Fruit fly (Drosophila melanogaster) whole organism, embryonic: Measurements from ENCODE around the gene CG18302.

ENCODE experiments used
- ATbp ChIP-seq: fragments of 200-800 bp; sonication (Bioruptor generic); optimal IDR thresholded peaks from 2 replicates; lab custom pipeline; 2017; ENCODE audit warnings: missing biosample characterization, mild to moderate bottlenecking, missing genetic modification characterization, missing genetic modification reagents
- Atf3 ChIP-seq: fragments of 200-800 bp; sonication (Bioruptor generic); optimal IDR thresholded peaks from 3 replicates; lab custom pipeline; 2016; ENCODE audit warnings: missing biosample characterization, missing genetic modification characterization
- Bgb ChIP-seq: fragments of 200-800 bp; sonication (Bioruptor generic); IDR thresholded peaks from 2 replicates; pipeline ENCODE4 v1.3.6; 2022; ENCODE audit warnings: missing biosample characterization, missing genetic modification characterization; ENCODE audit not compliant: partially characterized antibody
- CG10543 ChIP-seq: fragments of 200-800 bp; sonication (Bioruptor generic); optimal IDR thresholded peaks from 3 replicates; lab custom pipeline; 2017; ENCODE audit warnings: missing biosample characterization, mild to moderate bottlenecking, missing genetic modification characterization, moderate library complexity
- CG10654 ChIP-seq: fragments of 200-800 bp; sonication (Bioruptor generic); optimal IDR thresholded peaks from 2 replicates; lab custom pipeline; 2016; ENCODE audit warnings: missing biosample characterization, missing genetic modification characterization
- CG11085 ChIP-seq: fragments of 200-800 bp; sonication (Bioruptor generic); IDR thresholded peaks from 2 replicates; pipeline ENCODE4 v1.3.6; 2022; ENCODE audit warnings: missing biosample characterization, missing genetic modification characterization
- CG12155 ChIP-seq: fragments of 200-800 bp; sonication (Bioruptor generic); optimal IDR thresholded peaks from 3 replicates; lab custom pipeline; 2016; ENCODE audit warnings: missing biosample characterization, missing genetic modification characterization
- CG12942 ChIP-seq: fragments of 200-800 bp; sonication (Bioruptor generic); optimal IDR thresholded peaks from 3 replicates; lab custom pipeline; 2016; ENCODE audit warnings: missing biosample characterization, missing genetic modification characterization
- CG13287 ChIP-seq: fragments of 200-800 bp; sonication (Bioruptor generic); IDR thresholded peaks from 2 replicates; pipeline ENCODE4 v1.3.6; 2022; ENCODE audit warnings: missing biosample characterization, missing genetic modification characterization; ENCODE audit not compliant: partially characterized antibody
- CG14667 ChIP-seq: fragments of 200-800 bp; sonication (Bioruptor generic); IDR thresholded peaks from 2 replicates; pipeline ENCODE4 v1.3.6; 2022; ENCODE audit warnings: missing biosample characterization, missing genetic modification characterization
- CG15011 ChIP-seq: fragments of 200-800 bp; sonication (Bioruptor generic); optimal IDR thresholded peaks from 3 replicates; lab custom pipeline; 2018; ENCODE audit warnings: missing biosample characterization, mild to moderate bottlenecking, missing genetic modification characterization
- CG15073 ChIP-seq: fragments of 200-800 bp; sonication (Bioruptor generic); optimal IDR thresholded peaks from 2 replicates; lab custom pipeline; 2016; ENCODE audit warnings: missing biosample characterization, missing genetic modification characterization
- CG15479 ChIP-seq: fragments of 200-800 bp; sonication (Bioruptor generic); optimal IDR thresholded peaks from 3 replicates; lab custom pipeline; 2019; ENCODE audit warnings: missing biosample characterization, mild to moderate bottlenecking, missing genetic modification characterization, moderate library complexity
- CG17328 ChIP-seq: fragments of 200-800 bp; sonication (Bioruptor generic); IDR thresholded peaks from 2 replicates; pipeline ENCODE4 v1.3.6; 2022; ENCODE audit warnings: missing biosample characterization, missing genetic modification characterization
- CG17568 ChIP-seq: fragments of 200-800 bp; sonication (Bioruptor generic); optimal IDR thresholded peaks from 2 replicates; lab custom pipeline; 2018; ENCODE audit warnings: missing biosample characterization, mild to moderate bottlenecking, missing genetic modification characterization, moderate library complexity
- CG1792 ChIP-seq: fragments of 200-800 bp; sonication (Bioruptor generic); optimal IDR thresholded peaks from 2 replicates; lab custom pipeline; 2016; ENCODE audit warnings: missing biosample characterization, missing genetic modification characterization
- CG4617 ChIP-seq: fragments of 200-800 bp; sonication (Bioruptor generic); optimal IDR thresholded peaks from 3 replicates; lab custom pipeline; 2016; ENCODE audit warnings: missing biosample characterization, missing genetic modification characterization, borderline replicate concordance
- CG6272 ChIP-seq: fragments of 200-800 bp; sonication (Bioruptor generic); IDR thresholded peaks from 2 replicates; pipeline ENCODE4 v1.3.6; 2022; ENCODE audit warnings: missing biosample characterization, missing genetic modification characterization
- CG6683 ChIP-seq: fragments of 200-800 bp; sonication (Bioruptor generic); optimal IDR thresholded peaks from 2 replicates; lab custom pipeline; 2017; ENCODE audit warnings: missing biosample characterization, mild to moderate bottlenecking, missing genetic modification characterization, missing genetic modification reagents
- CG6813 ChIP-seq: fragments of 200-800 bp; sonication (Bioruptor generic); optimal IDR thresholded peaks from 2 replicates; lab custom pipeline; 2017; ENCODE audit warnings: missing biosample characterization, missing genetic modification characterization, mild to moderate bottlenecking, moderate library complexity, missing genetic modification reagents
- CG6854 ChIP-seq: fragments of 200-800 bp; sonication (Bioruptor generic); optimal IDR thresholded peaks from 3 replicates; lab custom pipeline; 2017; ENCODE audit warnings: missing biosample characterization, mild to moderate bottlenecking, missing genetic modification characterization
- CG8281 ChIP-seq: fragments of 200-800 bp; sonication (Bioruptor generic); optimal IDR thresholded peaks from 2 replicates; lab custom pipeline; 2018; ENCODE audit warnings: missing biosample characterization, mild to moderate bottlenecking, missing genetic modification characterization, moderate library complexity
- CG8765 ChIP-seq: fragments of 200-800 bp; sonication (Bioruptor generic); IDR thresholded peaks from 2 replicates; pipeline ENCODE4 v1.3.6; 2022; ENCODE audit warnings: missing biosample characterization, missing genetic modification characterization
- CG9437 ChIP-seq: fragments of 200-800 bp; sonication (Bioruptor generic); optimal IDR thresholded peaks from 2 replicates; lab custom pipeline; 2018; ENCODE audit warnings: missing biosample characterization, mild to moderate bottlenecking, missing genetic modification characterization
- CrebB ChIP-seq: fragments of 200-800 bp; sonication (Bioruptor generic); optimal IDR thresholded peaks from 3 replicates; lab custom pipeline; 2018; ENCODE audit warnings: missing biosample characterization, mild to moderate bottlenecking, missing genetic modification characterization
- D ChIP-seq, 2 experiments: fragments of 200-800 bp in 1 of 2; fragments of >200 bp in 1 of 2; sonication (Bioruptor generic) in 1 of 2; optimal IDR thresholded peaks; 2 replicates in 1 of 2; 3 replicates in 1 of 2; lab custom pipeline; 2017; ENCODE audit warnings: mild to moderate bottlenecking in 1 of 2, missing biosample characterization in 1 of 2, missing genetic modification characterization in 1 of 2, missing genetic modification reagents in 1 of 2
- Dad ChIP-seq: fragments of 200-800 bp; sonication (Bioruptor generic); optimal IDR thresholded peaks from 3 replicates; lab custom pipeline; 2016; ENCODE audit warnings: missing biosample characterization, missing genetic modification characterization
- Fer1 ChIP-seq: fragments of 200-800 bp; sonication (Bioruptor generic); optimal IDR thresholded peaks from 2 replicates; lab custom pipeline; 2017; ENCODE audit warnings: missing biosample characterization, mild to moderate bottlenecking, missing genetic modification characterization
- Xrp1 ChIP-seq: fragments of 200-800 bp; sonication (Bioruptor generic); IDR thresholded peaks from 2 replicates; pipeline ENCODE4 v1.3.6; 2022; ENCODE audit warnings: missing biosample characterization, missing genetic modification characterization
- az2 ChIP-seq: fragments of 200-800 bp; sonication (Bioruptor generic); optimal IDR thresholded peaks from 3 replicates; lab custom pipeline; 2016; ENCODE audit warnings: missing biosample characterization, missing genetic modification characterization
- cad ChIP-seq: fragments of >200 bp; optimal IDR thresholded peaks from 2 replicates; lab custom pipeline; 2017; ENCODE audit warnings: missing biosample characterization, missing genetic modification characterization
- cato ChIP-seq: fragments of 200-800 bp; sonication (Bioruptor generic); optimal IDR thresholded peaks from 2 replicates; lab custom pipeline; 2016; ENCODE audit warnings: missing biosample characterization, missing genetic modification characterization, borderline replicate concordance
- caup ChIP-seq: fragments of 200-800 bp; sonication (Bioruptor generic); optimal IDR thresholded peaks from 3 replicates; lab custom pipeline; 2017; ENCODE audit warnings: missing biosample characterization, mild to moderate bottlenecking, missing genetic modification characterization, moderate library complexity; ENCODE audit not compliant: severe bottlenecking
- corto ChIP-seq: fragments of 200-800 bp; sonication (Bioruptor generic); optimal IDR thresholded peaks from 2 replicates; lab custom pipeline; 2016; ENCODE audit warnings: missing biosample characterization, mild to moderate bottlenecking, missing genetic modification characterization, moderate library complexity
- fd3F ChIP-seq: fragments of 200-800 bp; sonication (Bioruptor generic); optimal IDR thresholded peaks from 2 replicates; lab custom pipeline; 2018; ENCODE audit warnings: missing biosample characterization, mild to moderate bottlenecking, missing genetic modification characterization, moderate library complexity
- grn ChIP-seq: fragments of 200-800 bp; sonication (Bioruptor generic); optimal IDR thresholded peaks from 3 replicates; lab custom pipeline; 2017; ENCODE audit warnings: missing biosample characterization, missing genetic modification characterization
- gsb ChIP-seq: fragments of 200-800 bp; sonication (Bioruptor generic); IDR thresholded peaks from 2 replicates; pipeline ENCODE4 v1.3.6; 2022; ENCODE audit warnings: missing biosample characterization, missing genetic modification characterization
- gsb-n ChIP-seq: fragments of 200-800 bp; sonication (Bioruptor generic); optimal IDR thresholded peaks from 3 replicates; lab custom pipeline; 2018; ENCODE audit warnings: missing biosample characterization, mild to moderate bottlenecking, missing genetic modification characterization
- nerfin-1 ChIP-seq: fragments of 200-800 bp; sonication (Bioruptor generic); optimal IDR thresholded peaks from 3 replicates; lab custom pipeline; 2019; ENCODE audit warnings: missing biosample characterization, mild to moderate bottlenecking, missing genetic modification characterization, moderate library complexity
- onecut ChIP-seq: fragments of 200-800 bp; sonication (Bioruptor generic); IDR thresholded peaks from 2 replicates; pipeline ENCODE4 v1.3.6; 2022; ENCODE audit warnings: missing biosample characterization, missing genetic modification characterization
- pita ChIP-seq: fragments of 200-800 bp; sonication (Bioruptor generic); optimal IDR thresholded peaks from 2 replicates; lab custom pipeline; 2017; ENCODE audit warnings: missing biosample characterization, mild to moderate bottlenecking, missing genetic modification characterization
- prd ChIP-seq, 3 experiments: fragments of >200 bp in 2 of 3; fragments of 200-800 bp in 1 of 3; sonication (Bioruptor generic) in 1 of 3; optimal IDR thresholded peaks in 2 of 3; IDR thresholded peaks in 1 of 3; 2 replicates in 2 of 3; 3 replicates in 1 of 3; pipeline versions ENCODE4 v1.3.6 to Lab custom; 2017 to 2022; ENCODE audit warnings: missing biosample characterization in 1 of 3, missing genetic modification characterization in 1 of 3
- row ChIP-seq: fragments of 200-800 bp; sonication (Bioruptor generic); IDR thresholded peaks from 3 replicates; pipeline ENCODE4 v1.3.6; 2022; ENCODE audit warnings: missing biosample characterization, missing genetic modification characterization
- stc ChIP-seq: fragments of 200-800 bp; sonication (Bioruptor generic); IDR thresholded peaks from 2 replicates; pipeline ENCODE4 v1.3.6; 2022; ENCODE audit warnings: missing biosample characterization, missing genetic modification characterization
- sug ChIP-seq: fragments of 200-800 bp; optimal IDR thresholded peaks from 2 replicates; lab custom pipeline; 2019; ENCODE audit warnings: missing biosample characterization, mild to moderate bottlenecking, missing genetic modification characterization, moderate library complexity
- tin ChIP-seq: fragments of 200-800 bp; sonication (Bioruptor generic); optimal IDR thresholded peaks from 3 replicates; lab custom pipeline; 2016; ENCODE audit warnings: missing biosample characterization, missing genetic modification characterization
- usp ChIP-seq: fragments of >200 bp; optimal IDR thresholded peaks from 2 replicates; lab custom pipeline; 2017; ENCODE audit warnings: missing biosample characterization, missing genetic modification characterization
- wor ChIP-seq: fragments of 200-800 bp; sonication (Bioruptor generic); IDR thresholded peaks from 2 replicates; pipeline ENCODE4 v1.3.6; 2022; ENCODE audit warnings: missing biosample characterization, missing genetic modification characterization

Gene CG18302

DNA sequence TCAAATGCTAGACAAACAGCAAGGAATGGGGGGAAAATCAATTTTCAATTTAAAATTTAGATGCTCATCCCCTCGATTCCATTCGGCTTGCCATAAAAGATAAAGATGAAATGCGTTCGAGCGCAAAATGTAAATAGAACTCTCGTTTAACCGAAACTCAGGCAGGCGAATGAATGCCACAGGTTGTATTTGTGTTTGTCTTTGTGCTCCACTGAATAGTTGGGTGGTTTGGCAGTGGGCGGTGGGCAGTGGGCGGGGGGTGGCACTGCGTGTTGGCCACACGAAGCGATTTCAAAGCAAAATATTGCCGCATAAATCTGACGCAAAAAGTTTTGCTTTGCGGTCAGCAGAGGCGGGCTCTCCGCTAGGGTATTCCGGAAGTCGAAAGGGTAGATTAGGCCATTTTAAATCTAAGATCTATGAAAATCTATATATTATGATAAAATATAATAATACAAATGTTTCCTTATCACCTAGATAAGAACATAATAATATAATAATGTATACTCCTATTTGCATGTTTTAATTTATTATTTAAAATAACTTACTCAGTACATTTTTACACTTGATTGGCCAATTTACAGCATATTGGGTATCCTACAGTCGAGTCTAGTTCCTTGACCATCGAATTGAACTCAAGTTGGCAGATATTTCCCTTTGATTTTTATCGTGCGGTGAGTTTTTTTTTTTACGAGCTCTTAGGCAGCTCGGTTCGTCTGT lies 11.8 kb upstream of the CG18302 start (continued):
- TF ChIP-seq cad (no peak), CG6683 (GFP tag; lab: Kevin White, UChicago) (peak; percentile 3), CG6854 (GFP tag; lab: Kevin White, UChicago) (peak; percentile 14), stc (GFP tag; lab: Robert Waterston, UW) (peak; percentile 43; the same call in 1 of the 2 replicates), sug (tag; lab: Kevin White, UChicago) (peak; percentile 15), row (GFP tag; lab: Robert Waterston, UW) (peak; percentile 84), pita (GFP tag; lab: Kevin White, UChicago) (no peak), gsb-n (tag; lab: Kevin White, UChicago) (peak; percentile 13), CG11085 (0 out of 2 replicates have a peak, but pooled peaks have one; percentile 32), CG15073 (GFP tag; lab: Kevin White, UChicago) (no peak), fd3F (GFP tag; lab: Kevin White, UChicago) (peak; percentile 11), CG12942 (peak; percentile 17), usp (no peak), CG15479 (no peak), CG10543 (no peak), az2 (GFP tag; lab: Kevin White, UChicago) (peak; percentile 48), gsb (GFP tag; lab: Robert Waterston, UW) (peak; percentile 48), grn (GFP tag; lab: Kevin White, UChicago) (peak; percentile 23), corto (GFP tag; lab: Kevin White, UChicago) (no peak), caup (GFP tag; lab: Kevin White, UChicago) (peak; percentile 21), CG9437 (GFP tag; lab: Kevin White, UChicago) (peak; percentile 63), CG17328 (GFP tag; lab: Robert Waterston, UW) (peak; percentile 37; the same call in 1 of the 2 replicates), Xrp1 (GFP tag; lab: Robert Waterston, UW) (peak; percentile 62), CG12155 (peak; percentile 0), onecut (GFP tag; lab: Robert Waterston, UW) (no peak), CG4617 (no peak), CG15011 (peak; percentile 50), Dad (no peak), CG13287 (no peak), CG1792 (no peak), prd (optimal IDR thresholded peaks at IDR 0.05; lab: Kevin White, UChicago) (no peak), prd (GFP tag; IDR thresholded peaks at IDR 0.05; lab: Robert Waterston, UW) (peak; percentile 71; the same call in 2 of the 3 replicates), CrebB (tag; lab: Kevin White, UChicago) (no peak), CG8765 (no peak), wor (GFP tag; lab: Robert Waterston, UW) (peak; percentile 58), Atf3 (GFP tag; lab: Kevin White, UChicago) (no peak), CG6813 (GFP tag; lab: Kevin White, UChicago) (peak; percentile 36), CG10654 (GFP tag; lab: Kevin White, UChicago) (peak; percentile 17), cato (GFP tag; lab: Kevin White, UChicago) (peak; percentile 24), ATbp (GFP tag; lab: Kevin White, UChicago) (peak; percentile 51), tin (GFP tag; lab: Kevin White, UChicago) (peak; percentile 22), Bgb (GFP tag; lab: Robert Waterston, UW) (no peak), CG6272 (no peak), CG17568 (GFP tag; lab: Kevin White, UChicago) (no peak), CG14667 (peak; percentile 38; the same call in 1 of the 2 replicates), D (optimal IDR thresholded peaks at IDR 0.05; lab: Kevin White, UChicago) (no peak), D (GFP tag; optimal IDR thresholded peaks at IDR 0.05; lab: Kevin White, UChicago) (peak; percentile 38), nerfin-1 (tag; lab: Kevin White, UChicago) (peak; percentile 38), CG8281 (tag; lab: Kevin White, UChicago) (peak; percentile 11), Fer1 (GFP tag; lab: Kevin White, UChicago) (peak; percentile 63)
